Fruit fly (Drosophila melanogaster): Measurements from ENCODE around the gene CG31525.

CG31525 gene

dm6 chr3R:4458272-4458671 is 31.4 kb downstream of the CG31525 start:
- TF ChIP-seq tj (GFP tag; optimal IDR thresholded peaks at IDR 0.05) (no peak), CG7045 (GFP tag; optimal IDR thresholded peaks at IDR 0.05) (no peak), kay (GFP tag; ENCODE audit: borderline replicate concordance) (no peak), pad (GFP tag; optimal IDR thresholded peaks at IDR 0.05) (no peak), CG7101 (tag; optimal IDR thresholded peaks at IDR 0.05) (no peak), ovo (GFP tag; optimal IDR thresholded peaks at IDR 0.05) (no peak), CG1620 (GFP tag; optimal IDR thresholded peaks at IDR 0.05) (no peak), bab1 (GFP tag; optimal IDR thresholded peaks at IDR 0.05) (no peak)

dm6 chr3R:4462783-4463182 is 36.0 kb downstream of the CG31525 start, which contains the start of gene CG31522:
CG31522 (minus strand) TSS chr3R:4462883.
- TF ChIP-seq kay (GFP tag; ENCODE audit: borderline replicate concordance): no peak
- no peak for TF ChIP-seq CG12768 (GFP tag; optimal IDR thresholded peaks at IDR 0.05)
- no peak for TF ChIP-seq toe (GFP tag; optimal IDR thresholded peaks at IDR 0.05)
- TF ChIP-seq CG1620 (GFP tag; optimal IDR thresholded peaks at IDR 0.05): no peak
- no peak for TF ChIP-seq Hr96 (GFP tag; optimal IDR thresholded peaks at IDR 0.05)
- TF ChIP-seq CG33017 (tag; optimal IDR thresholded peaks at IDR 0.05): no peak
- no peak for TF ChIP-seq bab1 (GFP tag; optimal IDR thresholded peaks at IDR 0.05)

- TF ChIP-seq CG11617 (GFP tag; optimal IDR thresholded peaks at IDR 0.05) (no peak), Clk (GFP tag; optimal IDR thresholded peaks at IDR 0.05) (no peak), CG7101 (tag; optimal IDR thresholded peaks at IDR 0.05) (no peak), CG33017 (tag; optimal IDR thresholded peaks at IDR 0.05) (no peak), CG7045 (GFP tag; optimal IDR thresholded peaks at IDR 0.05) (no peak), cnc (optimal IDR thresholded peaks at IDR 0.05) (no peak), ovo (GFP tag; optimal IDR thresholded peaks at IDR 0.05) (no peak), Crg-1 (GFP tag; optimal IDR thresholded peaks at IDR 0.05) (no peak), pad (GFP tag; optimal IDR thresholded peaks at IDR 0.05) (no peak), tj (GFP tag; optimal IDR thresholded peaks at IDR 0.05) (no peak)
Observed at dm6 chr3R:4466894-4467293, 40.1 kb downstream of the CG31525 start.

DNA sequence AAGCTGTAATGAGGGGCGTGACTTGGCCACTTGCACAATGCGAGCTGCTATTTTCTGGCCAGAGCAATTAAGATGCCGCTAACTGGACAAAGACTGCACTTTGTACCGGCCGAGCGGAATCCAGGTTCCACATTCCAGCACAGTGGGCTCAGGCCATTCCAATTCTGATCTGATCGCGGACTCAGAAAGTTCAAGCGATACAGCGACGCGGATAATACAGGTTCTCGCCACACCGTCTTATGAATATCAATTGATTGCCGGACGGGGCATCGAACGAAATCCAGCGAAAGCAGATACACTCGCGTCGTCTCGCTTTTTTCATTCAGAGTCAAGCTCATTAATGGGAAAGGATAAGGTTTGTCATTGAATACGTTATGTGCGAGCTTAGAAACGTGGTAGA is 42.1 kb downstream of the CG31525 start:
- no peak for TF ChIP-seq CG11617 (GFP tag; optimal IDR thresholded peaks at IDR 0.05)
- no peak for TF ChIP-seq toe (GFP tag; optimal IDR thresholded peaks at IDR 0.05)
- no peak for TF ChIP-seq cic (GFP tag; optimal IDR thresholded peaks at IDR 0.05)
- TF ChIP-seq tj (GFP tag; optimal IDR thresholded peaks at IDR 0.05): no peak
- no peak for TF ChIP-seq CG14711 (tag; optimal IDR thresholded peaks at IDR 0.05)
- peak; percentile 16 for TF ChIP-seq CG12768 (GFP tag; optimal IDR thresholded peaks at IDR 0.05)
- TF ChIP-seq CG7045 (GFP tag; optimal IDR thresholded peaks at IDR 0.05): no peak
- TF ChIP-seq CG33017 (tag; optimal IDR thresholded peaks at IDR 0.05): no peak
- no peak for TF ChIP-seq cnc (optimal IDR thresholded peaks at IDR 0.05)
- no peak for TF ChIP-seq Hr96 (GFP tag; optimal IDR thresholded peaks at IDR 0.05)
- TF ChIP-seq Mnt (GFP tag; optimal IDR thresholded peaks at IDR 0.05): no peak
- TF ChIP-seq CG5204 (GFP tag; optimal IDR thresholded peaks at IDR 0.05): peak; percentile 1
- peak; percentile 26 for TF ChIP-seq ovo (GFP tag; optimal IDR thresholded peaks at IDR 0.05)
- no peak for TF ChIP-seq bab1 (GFP tag; optimal IDR thresholded peaks at IDR 0.05)
- TF ChIP-seq pad (GFP tag; optimal IDR thresholded peaks at IDR 0.05): no peak
- TF ChIP-seq kay (GFP tag; ENCODE audit: borderline replicate concordance): no peak
- no peak for TF ChIP-seq Crg-1 (GFP tag; optimal IDR thresholded peaks at IDR 0.05)
- no peak for TF ChIP-seq Clk (GFP tag; optimal IDR thresholded peaks at IDR 0.05)
- TF ChIP-seq CG7101 (tag; optimal IDR thresholded peaks at IDR 0.05): no peak

DNA sequence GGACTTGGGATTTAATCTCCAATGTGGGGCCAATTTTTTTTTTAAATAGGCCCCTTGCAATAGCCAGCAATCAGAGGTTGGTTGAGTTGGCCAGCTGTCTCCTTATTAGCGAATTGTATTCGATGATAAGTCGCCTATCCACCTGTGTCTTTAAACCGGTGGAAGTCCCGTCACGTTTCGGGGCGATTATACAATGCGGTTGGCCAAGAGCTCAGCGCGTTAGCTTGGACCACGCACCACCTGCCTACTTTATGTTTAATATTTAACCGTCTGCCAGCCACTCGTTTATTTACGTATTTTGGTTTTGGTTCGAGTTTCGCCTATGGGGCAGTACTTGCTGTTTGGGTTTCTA is 43.8 kb downstream of the CG31525 start:
- TF ChIP-seq CG12768 (GFP tag; optimal IDR thresholded peaks at IDR 0.05): no peak
- no peak for TF ChIP-seq Crg-1 (GFP tag; optimal IDR thresholded peaks at IDR 0.05)
- no peak for TF ChIP-seq ovo (GFP tag; optimal IDR thresholded peaks at IDR 0.05)
- no peak for TF ChIP-seq CG7045 (GFP tag; optimal IDR thresholded peaks at IDR 0.05)
- TF ChIP-seq Mnt (GFP tag; optimal IDR thresholded peaks at IDR 0.05): no peak
- TF ChIP-seq kay (GFP tag; ENCODE audit: borderline replicate concordance): no peak
- no peak for TF ChIP-seq Hr96 (GFP tag; optimal IDR thresholded peaks at IDR 0.05)
- TF ChIP-seq CG14711 (tag; optimal IDR thresholded peaks at IDR 0.05): no peak
- no peak for TF ChIP-seq CG1620 (GFP tag; optimal IDR thresholded peaks at IDR 0.05)
- no peak for TF ChIP-seq CG33017 (tag; optimal IDR thresholded peaks at IDR 0.05)
- TF ChIP-seq cnc (optimal IDR thresholded peaks at IDR 0.05): no peak
- no peak for TF ChIP-seq bab1 (GFP tag; optimal IDR thresholded peaks at IDR 0.05)
- no peak for TF ChIP-seq CG11617 (GFP tag; optimal IDR thresholded peaks at IDR 0.05)
- no peak for TF ChIP-seq tj (GFP tag; optimal IDR thresholded peaks at IDR 0.05)
- TF ChIP-seq cic (GFP tag; optimal IDR thresholded peaks at IDR 0.05): no peak
- no peak for TF ChIP-seq CG7101 (tag; optimal IDR thresholded peaks at IDR 0.05)
- no peak for TF ChIP-seq toe (GFP tag; optimal IDR thresholded peaks at IDR 0.05)
- no peak for TF ChIP-seq Clk (GFP tag; optimal IDR thresholded peaks at IDR 0.05)
- TF ChIP-seq pad (GFP tag; optimal IDR thresholded peaks at IDR 0.05): no peak
- no peak for TF ChIP-seq CG5204 (GFP tag; optimal IDR thresholded peaks at IDR 0.05)

DNA sequence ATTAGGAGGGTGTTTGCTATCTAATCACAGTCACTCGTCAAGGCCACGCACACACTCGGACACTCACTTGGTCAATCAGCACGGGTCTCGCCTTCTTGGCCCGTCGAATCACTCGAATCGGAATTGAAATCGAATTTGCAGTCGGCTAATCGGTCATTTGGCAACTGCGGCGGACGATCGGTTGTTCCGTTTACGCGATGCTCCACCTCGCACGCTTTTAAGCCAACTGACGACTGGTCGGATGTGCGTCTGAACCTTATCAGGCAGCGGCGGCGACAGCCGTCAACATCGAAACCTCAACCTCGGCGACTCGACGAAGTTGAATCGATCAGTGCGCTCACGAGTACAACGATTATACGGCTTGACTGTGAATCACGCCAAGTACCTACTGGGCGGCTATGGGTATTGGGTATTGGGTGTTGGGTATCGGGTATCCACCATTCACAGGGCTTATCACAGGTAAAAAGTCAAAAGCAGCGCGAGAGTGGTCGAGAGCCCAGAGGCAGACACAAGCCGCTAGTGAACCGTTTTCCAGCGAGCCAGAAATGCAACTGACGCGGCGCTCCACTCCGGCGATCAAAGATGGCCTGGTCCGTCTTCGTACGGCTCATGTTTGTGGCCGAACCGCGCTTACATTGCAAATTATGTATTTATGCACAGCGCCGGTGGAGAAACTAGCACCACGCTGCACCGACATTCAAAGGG is 44.4 kb downstream of the CG31525 start:
- TF ChIP-seq Clk (GFP tag; optimal IDR thresholded peaks at IDR 0.05) (peak; percentile 15), Crg-1 (GFP tag; optimal IDR thresholded peaks at IDR 0.05) (peak; percentile 15), Hr96 (GFP tag; optimal IDR thresholded peaks at IDR 0.05) (no peak), CG11617 (GFP tag; optimal IDR thresholded peaks at IDR 0.05) (peak; percentile 29), cic (GFP tag; optimal IDR thresholded peaks at IDR 0.05) (peak; percentile 86), CG7045 (GFP tag; optimal IDR thresholded peaks at IDR 0.05) (peak; percentile 23), kay (GFP tag; ENCODE audit: borderline replicate concordance) (peak; percentile 11), toe (GFP tag; optimal IDR thresholded peaks at IDR 0.05) (no peak), CG33017 (tag; optimal IDR thresholded peaks at IDR 0.05) (peak; percentile 59), CG5204 (GFP tag; optimal IDR thresholded peaks at IDR 0.05) (no peak), bab1 (GFP tag; optimal IDR thresholded peaks at IDR 0.05) (peak; percentile 3), ovo (GFP tag; optimal IDR thresholded peaks at IDR 0.05) (no peak), CG14711 (tag; optimal IDR thresholded peaks at IDR 0.05) (peak; percentile 30), pad (GFP tag; optimal IDR thresholded peaks at IDR 0.05) (no peak), CG1620 (GFP tag; optimal IDR thresholded peaks at IDR 0.05) (peak; percentile 8), Mnt (GFP tag; optimal IDR thresholded peaks at IDR 0.05) (peak; percentile 79), tj (GFP tag; optimal IDR thresholded peaks at IDR 0.05) (peak; percentile 90), cnc (optimal IDR thresholded peaks at IDR 0.05) (no peak), CG7101 (tag; optimal IDR thresholded peaks at IDR 0.05) (peak; percentile 24), CG12768 (GFP tag; optimal IDR thresholded peaks at IDR 0.05) (peak; percentile 60)

All from whole organism, adult.